Worm (Caenorhabditis elegans) whole organism, L1 larva: ENCODE measurements around the gene srw-10.

Experiments used
- C16A3.4 ChIP-seq: fragments of 150-350 bp; optimal IDR thresholded peaks from 2 replicates; lab custom pipeline; 2014; ENCODE audit warnings: missing biosample characterization, missing genetic modification characterization
- aha-1 ChIP-seq: fragments of 150-350 bp; optimal IDR thresholded peaks from 2 replicates; lab custom pipeline; 2014; ENCODE audit warnings: missing biosample characterization, missing genetic modification characterization
- egl-27 ChIP-seq, 2 experiments: fragments of 150-350 bp in 1 of 2; sonication (generic microtip); optimal IDR thresholded peaks; 3 replicates each; lab custom pipeline; 2017 to 2018; ENCODE audit warnings: missing biosample characterization in 2 of 2, missing genetic modification characterization in 2 of 2, missing genetic modification reagents in 2 of 2
- lin-35 ChIP-seq, 2 experiments: fragments of 150-350 bp; optimal IDR thresholded peaks; 2 replicates each; lab custom pipeline; 2014; ENCODE audit warnings: missing biosample characterization in 2 of 2, missing genetic modification characterization in 2 of 2, missing genetic modification reagents in 2 of 2
- mep-1 ChIP-seq: fragments of 150-350 bp; optimal IDR thresholded peaks from 2 replicates; lab custom pipeline; 2014; ENCODE audit warnings: missing biosample characterization, missing genetic modification characterization
- nhr-12 ChIP-seq: sonication (generic microtip); optimal IDR thresholded peaks from 2 replicates; lab custom pipeline; 2017; ENCODE audit warnings: missing biosample characterization, missing genetic modification characterization
- skn-1 ChIP-seq: fragments of 150-350 bp; optimal IDR thresholded peaks from 2 replicates; lab custom pipeline; 2014; ENCODE audit warnings: missing biosample characterization, missing genetic modification characterization
- sox-4 ChIP-seq: sonication (generic microtip); optimal IDR thresholded peaks from 2 replicates; lab custom pipeline; 2016; ENCODE audit warnings: missing genetic modification characterization, missing compliant biosample characterization
- tbx-2 ChIP-seq: sonication (generic microtip); optimal IDR thresholded peaks from 2 replicates; lab custom pipeline; 2016; ENCODE audit warnings: missing genetic modification characterization, missing compliant biosample characterization

ce11 chrIII:12750831-12751230, 4.3 kb upstream of the srw-10 start, which contains the start of the genes irld-60 and irld-20:
- TF ChIP-seq sox-4 (tag; lab: Kevin White, UChicago) (no peak), egl-27 (tag; optimal IDR thresholded peaks at IDR 0.05; lab: Kevin White, UChicago) (no peak), nhr-12 (tag; lab: Kevin White, UChicago) (no peak), mep-1 (tag; lab: Kevin White, UChicago) (no peak), tbx-2 (tag; lab: Kevin White, UChicago) (no peak), skn-1 (no peak), C16A3.4 (tag; lab: Kevin White, UChicago) (no peak), aha-1 (tag; lab: Kevin White, UChicago) (no peak), lin-35 (GFP tag; optimal IDR thresholded peaks at IDR 0.05; lab: Kevin White, UChicago) (no peak)
